Worm (Caenorhabditis elegans) whole organism, late embryonic: ENCODE results near the gene C23F12.4.

Source experiments
- C08G9.2 ChIP-seq: sonication (generic microtip); optimal IDR thresholded peaks from 2 replicates; lab custom pipeline; 2016; ENCODE audit warnings: mild to moderate bottlenecking, missing genetic modification characterization, moderate library complexity, missing compliant biosample characterization
- F13H6.1 ChIP-seq: sonication (generic microtip); optimal IDR thresholded peaks from 2 replicates; lab custom pipeline; 2016; ENCODE audit warnings: missing genetic modification characterization, missing compliant biosample characterization
- K02D7.2 ChIP-seq: sonication (generic microtip); optimal IDR thresholded peaks from 2 replicates; lab custom pipeline; 2017; ENCODE audit warnings: mild to moderate bottlenecking, missing genetic modification characterization, missing compliant biosample characterization
- K09A11.1 ChIP-seq: sonication (generic microtip); optimal IDR thresholded peaks from 2 replicates; lab custom pipeline; 2017; ENCODE audit warnings: antibody characterized with exemption, mild to moderate bottlenecking, missing genetic modification characterization, missing compliant biosample characterization; ENCODE audit not compliant: insufficient read depth
- ahr-1 ChIP-seq: sonication (generic microtip); optimal IDR thresholded peaks from 2 replicates; lab custom pipeline; 2016; ENCODE audit warnings: missing genetic modification characterization, missing compliant biosample characterization
- ama-1 ChIP-seq: fragments of 150-350 bp; optimal IDR thresholded peaks from 2 replicates; lab custom pipeline; 2014
- ceh-2 ChIP-seq: sonication (generic microtip); optimal IDR thresholded peaks from 2 replicates; lab custom pipeline; 2016; ENCODE audit warnings: missing genotype, missing genetic modification characterization, missing compliant biosample characterization
- ceh-24 ChIP-seq: sonication (generic microtip); optimal IDR thresholded peaks from 2 replicates; lab custom pipeline; 2016; ENCODE audit warnings: mild to moderate bottlenecking, missing genetic modification characterization, missing compliant biosample characterization
- ceh-30 ChIP-seq: fragments of 150-350 bp; optimal IDR thresholded peaks from 2 replicates; lab custom pipeline; 2014; ENCODE audit warnings: missing biosample characterization, missing genetic modification characterization
- ceh-31 ChIP-seq: sonication (generic microtip); optimal IDR thresholded peaks from 2 replicates; lab custom pipeline; 2016; ENCODE audit warnings: missing genetic modification characterization, missing compliant biosample characterization
- ceh-34 ChIP-seq: sonication (generic microtip); optimal IDR thresholded peaks from 2 replicates; lab custom pipeline; 2016; ENCODE audit warnings: mild to moderate bottlenecking, missing genetic modification characterization, missing compliant biosample characterization
- ceh-45 ChIP-seq: fragments of 200-800 bp; sonication (Bioruptor generic); IDR thresholded peaks from 2 replicates; pipeline ENCODE4 v1.3.6; 2022; ENCODE audit warnings: missing genetic modification reagents, missing genetic modification characterization, missing compliant biosample characterization
- ceh-48 ChIP-seq: sonication (generic microtip); optimal IDR thresholded peaks from 2 replicates; lab custom pipeline; 2016; ENCODE audit warnings: missing genetic modification characterization, inconsistent platforms, missing compliant biosample characterization
- ceh-6 ChIP-seq: fragments of 200-800 bp; sonication (Bioruptor generic); optimal IDR thresholded peaks from 2 replicates; lab custom pipeline; 2018; ENCODE audit warnings: mild to moderate bottlenecking, missing genetic modification characterization, missing compliant biosample characterization
- ceh-9 ChIP-seq: sonication (generic microtip); optimal IDR thresholded peaks from 2 replicates; lab custom pipeline; 2016; ENCODE audit warnings: mild to moderate bottlenecking, missing genetic modification characterization, inconsistent platforms, missing compliant biosample characterization
- dve-1 ChIP-seq: sonication (generic microtip); optimal IDR thresholded peaks from 2 replicates; lab custom pipeline; 2017; ENCODE audit warnings: antibody characterized with exemption, mild to moderate bottlenecking, missing genetic modification characterization, missing compliant biosample characterization
- elt-4 ChIP-seq: sonication (generic microtip); optimal IDR thresholded peaks from 2 replicates; lab custom pipeline; 2016; ENCODE audit warnings: missing genetic modification characterization, missing compliant biosample characterization
- ets-4 ChIP-seq: sonication (generic microtip); optimal IDR thresholded peaks from 2 replicates; lab custom pipeline; 2016; ENCODE audit warnings: missing genetic modification characterization, missing compliant biosample characterization
- fkh-10 ChIP-seq: fragments of 150-350 bp; optimal IDR thresholded peaks from 2 replicates; lab custom pipeline; 2014; ENCODE audit warnings: missing biosample characterization, missing genetic modification reagents, missing genetic modification characterization
- fkh-6 ChIP-seq: sonication (generic microtip); optimal IDR thresholded peaks from 2 replicates; lab custom pipeline; 2016; ENCODE audit warnings: missing genetic modification characterization, missing compliant biosample characterization
- gmeb-2 ChIP-seq: sonication (generic microtip); optimal IDR thresholded peaks from 2 replicates; lab custom pipeline; 2016; ENCODE audit warnings: missing genetic modification characterization, inconsistent platforms, missing compliant biosample characterization
- hlh-13 ChIP-seq: fragments of 200-800 bp; sonication (Bioruptor generic); optimal IDR thresholded peaks from 2 replicates; lab custom pipeline; 2018; ENCODE audit warnings: mild to moderate bottlenecking, missing genetic modification characterization, missing compliant biosample characterization
- hlh-15 ChIP-seq: sonication (generic microtip); optimal IDR thresholded peaks from 2 replicates; lab custom pipeline; 2016; ENCODE audit warnings: missing genetic modification characterization, missing compliant biosample characterization
- hlh-30 ChIP-seq: sonication (generic microtip); optimal IDR thresholded peaks from 2 replicates; lab custom pipeline; 2017; ENCODE audit warnings: antibody characterized with exemption, missing genetic modification characterization, missing compliant biosample characterization; ENCODE audit not compliant: insufficient read depth
- hlh-6 ChIP-seq: sonication (generic microtip); optimal IDR thresholded peaks from 2 replicates; lab custom pipeline; 2016; ENCODE audit warnings: missing genotype, missing genetic modification characterization, missing compliant biosample characterization
- hlh-8 ChIP-seq: sonication (generic microtip); optimal IDR thresholded peaks from 2 replicates; lab custom pipeline; 2016; ENCODE audit warnings: missing genotype, missing genetic modification characterization, missing compliant biosample characterization
- lim-6 ChIP-seq: sonication (generic microtip); optimal IDR thresholded peaks from 2 replicates; lab custom pipeline; 2016; ENCODE audit warnings: missing genetic modification characterization, missing compliant biosample characterization
- madf-2 ChIP-seq: sonication (generic microtip); optimal IDR thresholded peaks from 2 replicates; lab custom pipeline; 2017; ENCODE audit warnings: missing genetic modification characterization, missing compliant biosample characterization
- nfya-1 ChIP-seq: sonication (generic microtip); optimal IDR thresholded peaks from 2 replicates; lab custom pipeline; 2017; ENCODE audit warnings: missing genetic modification characterization, mild to moderate bottlenecking, missing compliant biosample characterization, antibody characterized with exemption, moderate library complexity
- nhr-11 ChIP-seq: fragments of 150-350 bp; optimal IDR thresholded peaks from 2 replicates; lab custom pipeline; 2014; ENCODE audit warnings: missing biosample characterization, missing genetic modification characterization
- nhr-232 ChIP-seq: sonication (generic microtip); optimal IDR thresholded peaks from 2 replicates; lab custom pipeline; 2016; ENCODE audit warnings: missing genetic modification characterization, missing compliant biosample characterization
- odd-2 ChIP-seq: sonication (generic microtip); optimal IDR thresholded peaks from 2 replicates; lab custom pipeline; 2017; ENCODE audit warnings: antibody characterized with exemption, mild to moderate bottlenecking, missing genetic modification characterization, missing compliant biosample characterization
- pag-3 ChIP-seq: sonication (generic microtip); optimal IDR thresholded peaks from 2 replicates; lab custom pipeline; 2016; ENCODE audit warnings: missing compliant biosample characterization, missing genetic modification characterization, borderline replicate concordance
- pha-4 ChIP-seq: fragments of 150-350 bp; optimal IDR thresholded peaks from 2 replicates; lab custom pipeline; 2018; ENCODE audit warnings: missing biosample characterization, missing genetic modification reagents, missing genetic modification characterization
- pqm-1 ChIP-seq: sonication (generic microtip); optimal IDR thresholded peaks from 2 replicates; lab custom pipeline; 2016; ENCODE audit warnings: missing genetic modification characterization, missing compliant biosample characterization
- ref-2 ChIP-seq: sonication (generic microtip); optimal IDR thresholded peaks from 2 replicates; lab custom pipeline; 2016; ENCODE audit warnings: missing genetic modification characterization, missing compliant biosample characterization
- rnt-1 ChIP-seq: sonication (generic microtip); optimal IDR thresholded peaks from 2 replicates; lab custom pipeline; 2016; ENCODE audit warnings: missing genetic modification characterization, missing compliant biosample characterization
- sox-2 ChIP-seq: fragments of 200-800 bp; sonication (Bioruptor generic); IDR thresholded peaks from 2 replicates; pipeline ENCODE4 v1.3.6; 2022; ENCODE audit warnings: missing genetic modification reagents, missing genetic modification characterization, missing compliant biosample characterization
- syd-9 ChIP-seq: sonication (generic microtip); optimal IDR thresholded peaks from 2 replicates; lab custom pipeline; 2016; ENCODE audit warnings: mild to moderate bottlenecking, missing genetic modification characterization, moderate library complexity, missing compliant biosample characterization
- tbx-2 ChIP-seq: sonication (generic microtip); optimal IDR thresholded peaks from 2 replicates; lab custom pipeline; 2016; ENCODE audit warnings: missing genetic modification characterization, missing compliant biosample characterization
- tbx-7 ChIP-seq: sonication (generic microtip); optimal IDR thresholded peaks from 2 replicates; lab custom pipeline; 2016; ENCODE audit warnings: missing genotype, missing genetic modification characterization, missing compliant biosample characterization
- unc-3 ChIP-seq, 2 experiments: fragments of 200-800 bp in 1 of 2; sonication (Bioruptor generic) in 1 of 2; sonication (generic microtip) in 1 of 2; conservative IDR thresholded peaks in 1 of 2; optimal IDR thresholded peaks in 1 of 2; 2 replicates each; pipeline versions ENCODE4 v1.3.6 to Lab custom; 2016 to 2022; ENCODE audit warnings: missing compliant biosample characterization in 2 of 2, missing genetic modification characterization in 2 of 2, missing genetic modification reagents in 1 of 2
- unc-55 ChIP-seq: sonication (generic microtip); optimal IDR thresholded peaks from 2 replicates; lab custom pipeline; 2017; ENCODE audit warnings: missing biosample characterization, missing genetic modification reagents, missing genetic modification characterization
- unc-86 ChIP-seq: sonication (generic microtip); optimal IDR thresholded peaks from 2 replicates; lab custom pipeline; 2016; ENCODE audit warnings: missing genetic modification characterization, missing compliant biosample characterization
- zip-5 ChIP-seq: sonication (generic microtip); optimal IDR thresholded peaks from 2 replicates; lab custom pipeline; 2016; ENCODE audit warnings: missing genetic modification characterization, missing compliant biosample characterization
- ztf-16 ChIP-seq: sonication (generic microtip); optimal IDR thresholded peaks from 2 replicates; lab custom pipeline; 2017; ENCODE audit warnings: missing genetic modification characterization, missing compliant biosample characterization

Gene C23F12.4

ce11 chrX:9337832-9338231, 49.3 kb upstream of the C23F12.4 start (continued):
- TF ChIP-seq ceh-34 (tag; lab: Kevin White, UChicago) (peak; percentile 86), pha-4 (tag; lab: Kevin White, UChicago) (no peak), nfya-1 (tag; lab: Kevin White, UChicago) (peak; percentile 75), ceh-2 (tag; lab: Kevin White, UChicago) (peak; percentile 37), tbx-7 (tag; lab: Kevin White, UChicago) (no peak), ceh-24 (tag; lab: Kevin White, UChicago) (no peak), ceh-6 (GFP tag; lab: Kevin White, UChicago) (no peak), nhr-232 (tag; lab: Kevin White, UChicago) (no peak), F13H6.1 (tag; lab: Kevin White, UChicago) (no peak), ceh-9 (no peak), tbx-2 (tag; lab: Kevin White, UChicago) (peak; percentile 86), K09A11.1 (no peak), ama-1 (lab: Kevin White, UChicago) (no peak), hlh-15 (no peak), ref-2 (tag; lab: Kevin White, UChicago) (peak; percentile 84), lim-6 (tag; lab: Kevin White, UChicago) (peak; percentile 28), fkh-6 (peak; percentile 22), ceh-31 (tag; lab: Kevin White, UChicago) (peak; percentile 89), rnt-1 (tag; lab: Kevin White, UChicago) (peak; percentile 55), syd-9 (tag; lab: Kevin White, UChicago) (peak; percentile 19), ceh-45 (GFP tag; lab: Robert Waterston, UW) (0 out of 2 replicates have a peak, but pooled peaks have one; percentile 18)

DNA sequence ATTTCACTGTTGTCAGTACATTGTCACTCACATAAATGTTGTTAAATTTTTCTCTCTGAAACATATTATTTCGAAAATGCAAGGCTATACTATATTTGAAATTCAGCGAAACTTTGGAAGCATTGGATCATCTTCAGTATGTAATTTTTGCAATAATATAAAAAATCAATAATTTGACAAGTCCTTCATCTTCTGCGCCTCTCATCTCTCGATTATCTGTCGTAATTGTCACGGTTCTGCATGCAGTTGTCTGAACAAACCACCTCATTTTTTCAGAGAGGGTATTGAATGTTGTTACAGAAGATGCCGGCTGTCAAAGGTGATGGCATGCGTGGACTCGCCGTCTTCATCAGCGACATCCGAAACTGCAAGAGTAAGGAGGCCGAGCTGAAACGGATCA, 48.8 kb upstream of the C23F12.4 start, which contains the start of gene apa-2:
apa-2 (plus strand) TSS at position 301 of the 400 bp plus-strand sequence.
- TF ChIP-seq ceh-30, result no peak
- no peak for TF ChIP-seq pqm-1 (tag; lab: Kevin White, UChicago)
- no peak for TF ChIP-seq unc-86 (tag; lab: Kevin White, UChicago)
- no peak for TF ChIP-seq pag-3 (tag; lab: Kevin White, UChicago)
- TF ChIP-seq madf-2, result no peak
- TF ChIP-seq elt-4 (tag; lab: Kevin White, UChicago), result no peak
- TF ChIP-seq hlh-30 (tag; lab: Kevin White, UChicago), result no peak
- TF ChIP-seq, all 69 proteins: peak for 0

- peak; percentile 63 for TF ChIP-seq ceh-2 (tag; lab: Kevin White, UChicago)
- no peak for TF ChIP-seq ceh-48 (tag; lab: Kevin White, UChicago)
- TF ChIP-seq ceh-34 (tag; lab: Kevin White, UChicago), result peak; percentile 31
- TF ChIP-seq syd-9 (tag; lab: Kevin White, UChicago), result no peak
- no peak for TF ChIP-seq ceh-24 (tag; lab: Kevin White, UChicago)
- no peak for TF ChIP-seq gmeb-2 (tag; lab: Kevin White, UChicago)
- peak; percentile 64 for TF ChIP-seq C08G9.2
- no peak for TF ChIP-seq tbx-7 (tag; lab: Kevin White, UChicago)
- no peak for TF ChIP-seq nhr-232 (tag; lab: Kevin White, UChicago)
- TF ChIP-seq madf-2, result no peak
- no peak for TF ChIP-seq zip-5 (tag; lab: Kevin White, UChicago)
- no peak for TF ChIP-seq odd-2 (tag; lab: Kevin White, UChicago)
- no peak for TF ChIP-seq dve-1 (tag; lab: Kevin White, UChicago)
- no peak for TF ChIP-seq K02D7.2 (tag; lab: Kevin White, UChicago)
- no peak for TF ChIP-seq fkh-10 (GFP tag; lab: Kevin White, UChicago)
- no peak for TF ChIP-seq unc-86 (tag; lab: Kevin White, UChicago)
- TF ChIP-seq ztf-16 (tag; lab: Kevin White, UChicago), result no peak
- TF ChIP-seq ama-1 (lab: Kevin White, UChicago), result no peak
- TF ChIP-seq ahr-1 (tag; lab: Kevin White, UChicago), result no peak
- TF ChIP-seq ceh-9, result no peak
- TF ChIP-seq hlh-6 (tag; lab: Kevin White, UChicago), result no peak
- no peak for TF ChIP-seq sox-2 (GFP tag; lab: Robert Waterston, UW)
- no peak for TF ChIP-seq hlh-8
- TF ChIP-seq ceh-6 (GFP tag; lab: Kevin White, UChicago), result no peak
- no peak for TF ChIP-seq unc-3 (GFP tag; conservative IDR thresholded peaks at IDR 0.05; lab: Robert Waterston, UW)
- TF ChIP-seq unc-3 (tag; optimal IDR thresholded peaks at IDR 0.05; lab: Kevin White, UChicago), result no peak
- no peak for TF ChIP-seq K09A11.1
- no peak for TF ChIP-seq pag-3 (tag; lab: Kevin White, UChicago)
- TF ChIP-seq nhr-11 (tag; lab: Kevin White, UChicago), result no peak
- peak; percentile 10 for TF ChIP-seq nfya-1 (tag; lab: Kevin White, UChicago)
- peak; percentile 73 for TF ChIP-seq ets-4 (tag; lab: Kevin White, UChicago)
- TF ChIP-seq unc-55 (GFP tag; lab: Kevin White, UChicago), result no peak
- no peak for TF ChIP-seq ref-2 (tag; lab: Kevin White, UChicago)
- TF ChIP-seq hlh-13, result no peak
These were observed 39.7 kb upstream of the C23F12.4 start, which contains the start of gene oga-1 for ce11 chrX:9347380-9347979. TSS of gene oga-1 (minus strand) at chrX:9347430.
